Fruit fly (Drosophila melanogaster) whole organism, embryonic: ENCODE data around the gene CG7806.
A peak's percentile ranks its signal among the peaks of the same experiment; 100 is the strongest.

Source experiments
- Bdp1 ChIP-seq: fragments of 200-800 bp; sonication (Bioruptor generic); optimal IDR thresholded peaks from 3 replicates; lab custom pipeline; 2016; ENCODE audit warnings: missing biosample characterization, missing genetic modification characterization
- CG1024 ChIP-seq: fragments of 200-800 bp; sonication (Bioruptor generic); IDR thresholded peaks from 2 replicates; pipeline ENCODE4 v1.3.6; 2022; ENCODE audit warnings: missing biosample characterization, missing genetic modification characterization
- CG10366 ChIP-seq: fragments of 200-800 bp; sonication (Bioruptor generic); IDR thresholded peaks from 2 replicates; pipeline ENCODE4 v1.3.6; 2022; ENCODE audit warnings: missing biosample characterization, missing genetic modification characterization
- CG14441 ChIP-seq: fragments of 200-800 bp; sonication (Bioruptor generic); IDR thresholded peaks from 2 replicates; pipeline ENCODE4 v1.3.6; 2022; ENCODE audit warnings: missing biosample characterization, missing genetic modification characterization
- CG18599 ChIP-seq: fragments of 200-800 bp; sonication (Bioruptor generic); optimal IDR thresholded peaks from 3 replicates; lab custom pipeline; 2017; ENCODE audit warnings: missing biosample characterization, missing genetic modification characterization, mild to moderate bottlenecking, moderate library complexity, missing genetic modification reagents
- CG2202 ChIP-seq: fragments of 200-800 bp; sonication (Bioruptor generic); optimal IDR thresholded peaks from 2 replicates; lab custom pipeline; 2018; ENCODE audit warnings: missing biosample characterization, mild to moderate bottlenecking, missing genetic modification characterization
- CG31388 ChIP-seq: fragments of 200-800 bp; sonication (Bioruptor generic); optimal IDR thresholded peaks from 2 replicates; lab custom pipeline; 2016; ENCODE audit warnings: missing biosample characterization, missing genetic modification characterization
- CG32767 ChIP-seq: fragments of 200-800 bp; sonication (Bioruptor generic); IDR thresholded peaks from 2 replicates; pipeline ENCODE4 v1.3.6; 2022; ENCODE audit warnings: missing biosample characterization, missing genetic modification characterization
- CG7372 ChIP-seq: fragments of 200-800 bp; sonication (Bioruptor generic); IDR thresholded peaks from 2 replicates; pipeline ENCODE4 v1.3.6; 2022; ENCODE audit warnings: missing biosample characterization, missing genetic modification characterization
- CG7928 ChIP-seq: fragments of 200-800 bp; sonication (Bioruptor generic); optimal IDR thresholded peaks from 2 replicates; lab custom pipeline; 2017; ENCODE audit warnings: missing biosample characterization, mild to moderate bottlenecking, missing genetic modification characterization
- CG9215 ChIP-seq: fragments of 200-800 bp; sonication (Bioruptor generic); IDR thresholded peaks from 2 replicates; pipeline ENCODE4 v1.3.6; 2022; ENCODE audit warnings: missing biosample characterization, missing genetic modification characterization
- Deaf1 ChIP-seq: fragments of 200-800 bp; optimal IDR thresholded peaks from 3 replicates; lab custom pipeline; 2019; ENCODE audit warnings: missing biosample characterization, mild to moderate bottlenecking, missing genetic modification characterization, moderate library complexity
- Drgx ChIP-seq: fragments of 200-800 bp; sonication (Bioruptor generic); IDR thresholded peaks from 2 replicates; pipeline ENCODE4 v1.3.6; 2022; ENCODE audit warnings: missing biosample characterization, missing genetic modification characterization
- E2f1 ChIP-seq: fragments of 200-800 bp; sonication (Bioruptor generic); IDR thresholded peaks from 2 replicates; pipeline ENCODE4 v1.3.6; 2022; ENCODE audit warnings: missing biosample characterization, missing genetic modification characterization
- Jarid2 ChIP-seq: fragments of 200-800 bp; sonication (Bioruptor generic); optimal IDR thresholded peaks from 3 replicates; lab custom pipeline; 2017; ENCODE audit warnings: mild to moderate bottlenecking, missing biosample characterization, missing genetic modification reagents, missing genetic modification characterization
- Kr ChIP-seq: fragments of 200-800 bp; sonication (Bioruptor generic); optimal IDR thresholded peaks from 2 replicates; lab custom pipeline; 2017; ENCODE audit warnings: missing biosample characterization, mild to moderate bottlenecking, missing genetic modification characterization
- Med ChIP-seq: fragments of 200-800 bp; sonication (Bioruptor generic); peaks from one replicate; lab custom pipeline; 2016; ENCODE audit warnings: missing biosample characterization, missing genetic modification characterization, mild to moderate bottlenecking, inconsistent platforms, moderate library complexity
- Myb ChIP-seq: fragments of 200-800 bp; sonication (Bioruptor generic); optimal IDR thresholded peaks from 2 replicates; lab custom pipeline; 2016; ENCODE audit warnings: missing biosample characterization, missing genetic modification characterization
- Nf-YB ChIP-seq: fragments of 200-800 bp; sonication (Bioruptor generic); optimal IDR thresholded peaks from 3 replicates; lab custom pipeline; 2019; ENCODE audit warnings: missing biosample characterization, mild to moderate bottlenecking, missing genetic modification characterization, moderate library complexity
- Nf-YC ChIP-seq: fragments of 200-800 bp; optimal IDR thresholded peaks from 3 replicates; lab custom pipeline; 2019; ENCODE audit warnings: missing biosample characterization, mild to moderate bottlenecking, missing genetic modification characterization, moderate library complexity
- Opbp ChIP-seq: fragments of 200-800 bp; sonication (Bioruptor generic); IDR thresholded peaks from 3 replicates; pipeline ENCODE4 v1.3.6; 2022; ENCODE audit warnings: missing biosample characterization, missing genetic modification characterization; ENCODE audit not compliant: partially characterized antibody
- PHDP ChIP-seq: fragments of 200-800 bp; sonication (Bioruptor generic); optimal IDR thresholded peaks from 3 replicates; lab custom pipeline; 2018; ENCODE audit warnings: missing biosample characterization, mild to moderate bottlenecking, missing genetic modification characterization, moderate library complexity
- Rfx ChIP-seq: fragments of 200-800 bp; sonication (Bioruptor generic); IDR thresholded peaks from 2 replicates; pipeline ENCODE4 v1.3.6; 2022; ENCODE audit warnings: missing biosample characterization, missing genetic modification characterization
- Sin3A ChIP-seq: fragments of >200 bp; optimal IDR thresholded peaks from 2 replicates; lab custom pipeline; 2018
- Sry-β ChIP-seq: fragments of 200-800 bp; sonication (Bioruptor generic); optimal IDR thresholded peaks from 2 replicates; lab custom pipeline; 2018; ENCODE audit warnings: missing biosample characterization, mild to moderate bottlenecking, missing genetic modification characterization, moderate library complexity
- Trl ChIP-seq, 3 experiments: fragments of >200 bp in 2 of 3; fragments of 200-800 bp in 1 of 3; sonication (Bioruptor generic) in 1 of 3; optimal IDR thresholded peaks; 2 replicates in 1 of 3; 3 replicates in 2 of 3; lab custom pipeline; 2016 to 2017; ENCODE audit warnings: missing biosample characterization in 1 of 3, missing genetic modification characterization in 1 of 3
- amos ChIP-seq: fragments of 200-800 bp; sonication (Bioruptor generic); IDR thresholded peaks from 2 replicates; pipeline ENCODE4 v1.3.6; 2022; ENCODE audit warnings: missing biosample characterization, missing genetic modification characterization; ENCODE audit not compliant: partially characterized antibody
- cg ChIP-seq: fragments of 200-800 bp; sonication (Bioruptor generic); optimal IDR thresholded peaks from 3 replicates; lab custom pipeline; 2019; ENCODE audit warnings: missing biosample characterization, mild to moderate bottlenecking, missing genetic modification characterization, moderate library complexity
- chinmo ChIP-seq: fragments of 200-800 bp; sonication (Bioruptor generic); IDR thresholded peaks from 4 replicates; pipeline ENCODE4 v1.3.6; 2022; ENCODE audit warnings: missing biosample characterization, missing genetic modification characterization; ENCODE audit not compliant: partially characterized antibody
- chn ChIP-seq: fragments of 200-800 bp; sonication (Bioruptor generic); optimal IDR thresholded peaks from 2 replicates; lab custom pipeline; 2016; ENCODE audit warnings: missing biosample characterization, missing genetic modification characterization
- ci ChIP-seq: fragments of 200-800 bp; sonication (Bioruptor generic); IDR thresholded peaks from 3 replicates; pipeline ENCODE4 v1.3.6; 2022; ENCODE audit warnings: missing biosample characterization, missing genetic modification characterization
- danr ChIP-seq: fragments of 200-800 bp; sonication (Bioruptor generic); IDR thresholded peaks from 2 replicates; pipeline ENCODE4 v1.3.6; 2022; ENCODE audit warnings: missing biosample characterization, missing genetic modification characterization
- dysf ChIP-seq: fragments of 200-800 bp; sonication (Bioruptor generic); IDR thresholded peaks from 3 replicates; pipeline ENCODE4 v1.3.6; 2022; ENCODE audit warnings: missing biosample characterization, missing genetic modification characterization
- ewg ChIP-seq: fragments of 200-800 bp; sonication (Bioruptor generic); optimal IDR thresholded peaks from 3 replicates; lab custom pipeline; 2017; ENCODE audit warnings: mild to moderate bottlenecking, missing biosample characterization, missing genetic modification reagents, missing genetic modification characterization
- gcm ChIP-seq: fragments of 200-800 bp; sonication (Bioruptor generic); optimal IDR thresholded peaks from 2 replicates; lab custom pipeline; 2019; ENCODE audit warnings: missing biosample characterization, mild to moderate bottlenecking, missing genetic modification characterization, moderate library complexity
- grau ChIP-seq: fragments of 200-800 bp; optimal IDR thresholded peaks from 3 replicates; lab custom pipeline; 2019; ENCODE audit warnings: missing biosample characterization, mild to moderate bottlenecking, missing genetic modification characterization, moderate library complexity
- mirr ChIP-seq: fragments of 200-800 bp; sonication (Bioruptor generic); optimal IDR thresholded peaks from 3 replicates; lab custom pipeline; 2018; ENCODE audit warnings: missing biosample characterization, mild to moderate bottlenecking, missing genetic modification characterization
- onecut ChIP-seq: fragments of 200-800 bp; sonication (Bioruptor generic); IDR thresholded peaks from 2 replicates; pipeline ENCODE4 v1.3.6; 2022; ENCODE audit warnings: missing biosample characterization, missing genetic modification characterization
- pfk ChIP-seq: fragments of 200-800 bp; sonication (Bioruptor generic); optimal IDR thresholded peaks from 2 replicates; lab custom pipeline; 2018; ENCODE audit warnings: missing biosample characterization, mild to moderate bottlenecking, missing genetic modification characterization, moderate library complexity
- pita ChIP-seq: fragments of 200-800 bp; sonication (Bioruptor generic); optimal IDR thresholded peaks from 2 replicates; lab custom pipeline; 2017; ENCODE audit warnings: missing biosample characterization, mild to moderate bottlenecking, missing genetic modification characterization
- ranshi ChIP-seq: fragments of 200-800 bp; sonication (Bioruptor generic); IDR thresholded peaks from 2 replicates; pipeline ENCODE4 v1.3.6; 2022; ENCODE audit warnings: missing biosample characterization, missing genetic modification characterization
- slbo ChIP-seq: fragments of 200-800 bp; sonication (Bioruptor generic); IDR thresholded peaks from 2 replicates; pipeline ENCODE4 v1.3.6; 2022; ENCODE audit warnings: missing biosample characterization, missing genetic modification characterization
- sob ChIP-seq: fragments of 200-800 bp; sonication (Bioruptor generic); IDR thresholded peaks from 2 replicates; pipeline ENCODE4 v1.3.6; 2022; ENCODE audit warnings: missing biosample characterization, missing genetic modification characterization
- tap ChIP-seq: fragments of 200-800 bp; optimal IDR thresholded peaks from 3 replicates; lab custom pipeline; 2019; ENCODE audit warnings: missing biosample characterization, mild to moderate bottlenecking, missing genetic modification characterization, moderate library complexity
- tna ChIP-seq: fragments of 200-800 bp; sonication (Bioruptor generic); IDR thresholded peaks from 2 replicates; pipeline ENCODE4 v1.3.6; 2022; ENCODE audit warnings: missing biosample characterization, missing genetic modification characterization; ENCODE audit not compliant: partially characterized antibody
- wdn ChIP-seq: fragments of 200-800 bp; sonication (Bioruptor generic); IDR thresholded peaks from 2 replicates; pipeline ENCODE4 v1.3.6; 2022; ENCODE audit warnings: missing biosample characterization, missing genetic modification characterization
- z ChIP-seq: fragments of 200-800 bp; sonication (Bioruptor generic); IDR thresholded peaks from 3 replicates; pipeline ENCODE4 v1.3.6; 2022; ENCODE audit warnings: missing biosample characterization, missing genetic modification characterization

Gene CG7806

DNA sequence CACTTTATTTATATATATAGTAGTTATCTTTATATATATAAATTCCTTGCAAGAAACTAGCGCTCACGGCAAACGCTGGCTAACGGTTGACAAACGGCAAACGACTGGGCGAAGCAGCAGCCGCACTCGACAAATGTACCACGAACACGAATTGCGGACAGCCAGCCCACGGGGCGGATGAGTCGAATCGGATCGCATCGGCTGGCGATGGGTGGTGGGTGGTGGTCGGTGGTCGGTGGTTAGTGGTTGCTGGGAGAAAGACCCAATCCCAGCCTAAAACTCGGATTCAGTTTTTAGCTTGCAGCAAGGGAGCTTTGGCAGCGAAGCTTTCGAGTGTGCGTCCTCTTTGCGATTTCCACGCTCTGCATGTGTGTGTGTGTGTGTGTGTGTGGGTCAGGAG is 14.0 kb downstream of the CG7806 start, which contains the start of gene CG7781:
Gene CG7781, minus strand, starts transcription at position 260 of the 400 bp plus-strand sequence.
- TF ChIP-seq CG32767 (GFP tag; lab: Robert Waterston, UW) (0 out of 2 replicates have a peak, but pooled peaks have one; percentile 11), dysf (no peak), danr (GFP tag; lab: Robert Waterston, UW) (no peak), ranshi (0 out of 2 replicates have a peak, but pooled peaks have one; percentile 5), Trl (optimal IDR thresholded peaks at IDR 0.05; lab: Kevin White, UChicago) (peak in 1 of 2 experiments; percentile 9), Trl (GFP tag; optimal IDR thresholded peaks at IDR 0.05; lab: Kevin White, UChicago) (no peak), chinmo (GFP tag; lab: Robert Waterston, UW) (peak; percentile 77; the same call in 1 of the 4 replicates), wdn (GFP tag; lab: Robert Waterston, UW) (0 out of 2 replicates have a peak, but pooled peaks have one; percentile 11), Rfx (GFP tag; lab: Robert Waterston, UW) (0 out of 2 replicates have a peak, but pooled peaks have one; percentile 19), mirr (GFP tag; lab: Kevin White, UChicago) (no peak), cg (GFP tag; lab: Kevin White, UChicago) (peak; percentile 45), sob (GFP tag; lab: Robert Waterston, UW) (no peak), ewg (peak; percentile 5), slbo (GFP tag; lab: Robert Waterston, UW) (0 out of 2 replicates have a peak, but pooled peaks have one; percentile 24), amos (GFP tag; lab: Robert Waterston, UW) (no peak), CG14441 (GFP tag; lab: Robert Waterston, UW) (0 out of 2 replicates have a peak, but pooled peaks have one; percentile 29), CG7372 (GFP tag; lab: Robert Waterston, UW) (0 out of 2 replicates have a peak, but pooled peaks have one; percentile 40), ci (GFP tag; lab: Robert Waterston, UW) (0 out of 3 replicates have a peak, but pooled peaks have one; percentile 52), CG18599 (peak; percentile 7), Med (GFP tag; lab: Kevin White, UChicago) (peak; percentile 70), E2f1 (GFP tag; lab: Robert Waterston, UW) (0 out of 2 replicates have a peak, but pooled peaks have one; percentile 19), CG1024 (GFP tag; lab: Robert Waterston, UW) (0 out of 2 replicates have a peak, but pooled peaks have one; percentile 21), Nf-YC (tag; lab: Kevin White, UChicago) (peak; percentile 7), z (GFP tag; lab: Robert Waterston, UW) (peak; percentile 76), Deaf1 (peak; percentile 91), tna (GFP tag; lab: Robert Waterston, UW) (no peak)

dm6 chr2L:8326414-8327271 is 15.4 kb downstream of the CG7806 start:
- TF ChIP-seq CG10366 (GFP tag; lab: Robert Waterston, UW) (no peak), wdn (GFP tag; lab: Robert Waterston, UW) (no peak), CG9215 (GFP tag; lab: Robert Waterston, UW) (no peak), cg (GFP tag; lab: Kevin White, UChicago) (no peak), Nf-YB (GFP tag; lab: Kevin White, UChicago) (no peak), CG7928 (GFP tag; lab: Kevin White, UChicago) (no peak), Kr (GFP tag; lab: Kevin White, UChicago) (no peak), chn (GFP tag; lab: Kevin White, UChicago) (no peak), Opbp (GFP tag; lab: Robert Waterston, UW) (no peak), PHDP (tag; lab: Kevin White, UChicago) (peak; percentile 38), Drgx (GFP tag; lab: Robert Waterston, UW) (0 out of 2 replicates have a peak, but pooled peaks have one; percentile 35), Bdp1 (no peak), gcm (no peak), grau (peak; percentile 30), Sry-β (GFP tag; lab: Kevin White, UChicago) (no peak), onecut (GFP tag; lab: Robert Waterston, UW) (no peak), pfk (GFP tag; lab: Kevin White, UChicago) (no peak), CG31388 (GFP tag; lab: Kevin White, UChicago) (no peak), pita (GFP tag; lab: Kevin White, UChicago) (peak; percentile 1), Sin3A (lab: Kevin White, UChicago) (no peak), Myb (GFP tag; lab: Kevin White, UChicago) (no peak), tap (peak; percentile 1), CG2202 (tag; lab: Kevin White, UChicago) (no peak), Jarid2 (GFP tag; lab: Kevin White, UChicago) (no peak)
